Fruit fly (Drosophila melanogaster) S2 (cell line): ENCODE measurements around the gene ND-24.

Source experiments
- CG8478 ChIP-seq: fragments of >200 bp; optimal IDR thresholded peaks from 2 replicates; lab custom pipeline; 2018
- CTCF ChIP-seq, 2 experiments: fragments of >200 bp; optimal IDR thresholded peaks; 2 replicates each; lab custom pipeline; 2018

Gene ND-24

DNA sequence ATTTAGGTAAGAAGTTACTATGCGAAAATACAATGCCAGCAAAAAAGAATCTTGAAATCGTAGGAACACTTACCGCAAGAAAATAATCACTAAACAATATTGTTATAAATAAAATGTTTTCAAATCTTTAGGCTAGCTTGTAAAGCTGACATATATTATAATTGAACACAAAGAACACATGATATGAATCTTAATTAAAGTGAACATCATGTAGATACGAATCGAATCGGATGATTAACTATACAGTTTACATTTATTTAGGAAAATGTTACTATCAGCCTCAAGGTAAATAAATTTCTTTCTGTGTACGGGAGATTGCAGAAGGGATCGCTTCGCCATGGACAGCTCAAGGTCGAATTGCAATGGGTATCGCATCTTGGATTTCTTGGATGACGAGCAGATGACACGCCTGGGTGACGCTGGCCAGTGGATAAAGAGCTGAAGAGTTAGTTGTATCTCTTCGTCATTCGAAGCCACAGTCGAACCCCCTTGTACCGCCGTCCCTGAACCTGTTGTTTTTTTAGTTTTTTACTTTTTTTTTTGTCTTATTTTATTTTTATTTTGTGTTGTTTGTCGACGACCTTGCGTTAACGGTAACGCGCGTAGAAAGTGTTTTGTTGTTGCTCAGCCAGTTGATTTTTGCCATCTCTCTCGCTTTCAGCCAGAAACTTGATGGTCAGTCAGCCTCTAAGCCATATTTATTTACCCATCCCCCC lies 46.2 kb downstream of the ND-24 start:
- TF ChIP-seq CG8478 (lab: Kevin White, UChicago): no peak
- no peak for TF ChIP-seq CTCF (optimal IDR thresholded peaks at IDR 0.05; lab: Kevin White, UChicago)

DNA sequence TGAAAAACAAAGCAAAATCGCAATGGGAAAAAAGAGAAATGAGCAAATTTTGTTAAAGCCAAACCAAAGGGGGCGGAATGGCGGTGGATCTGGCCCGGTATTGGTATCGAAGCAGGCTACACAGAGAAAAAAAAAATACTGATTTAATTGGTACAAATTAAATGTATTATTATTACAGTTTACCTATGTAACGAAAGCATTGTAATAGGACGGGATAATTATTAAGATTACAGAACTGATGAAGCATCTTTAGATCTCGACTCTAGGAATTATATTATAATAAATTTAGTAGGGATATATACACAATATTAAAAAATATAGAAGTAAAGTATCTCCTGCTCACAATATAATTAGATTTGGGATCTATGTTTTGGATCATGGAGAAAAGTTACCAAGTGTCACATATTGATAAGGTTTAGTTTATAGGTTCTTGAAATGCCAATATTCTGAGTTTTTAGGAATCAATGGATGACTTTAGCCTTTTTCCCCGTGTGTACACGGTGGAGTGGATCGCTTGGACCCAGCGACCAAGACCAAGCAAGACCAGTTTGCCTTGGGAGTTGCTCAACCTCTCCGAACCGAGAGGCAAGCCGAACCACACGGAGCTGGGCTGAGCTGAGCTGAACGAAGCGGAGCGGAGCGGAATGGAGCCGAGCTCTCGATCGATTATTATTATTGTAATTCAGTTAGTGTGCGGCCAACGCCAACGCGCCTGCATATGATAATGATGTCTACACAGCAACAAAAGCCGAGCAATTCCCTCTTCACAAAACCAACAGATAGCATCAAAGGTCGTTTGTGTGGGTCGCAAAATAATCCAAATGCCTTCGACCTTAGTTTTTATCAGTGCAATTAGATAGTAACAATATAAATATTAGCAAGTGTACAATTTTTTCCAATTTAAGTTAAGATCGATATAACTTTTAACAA lies 48.0 kb downstream of the ND-24 start:
- TF ChIP-seq CG8478 (lab: Kevin White, UChicago) (no peak), CTCF (optimal IDR thresholded peaks at IDR 0.05; lab: Kevin White, UChicago) (no peak)

DNA sequence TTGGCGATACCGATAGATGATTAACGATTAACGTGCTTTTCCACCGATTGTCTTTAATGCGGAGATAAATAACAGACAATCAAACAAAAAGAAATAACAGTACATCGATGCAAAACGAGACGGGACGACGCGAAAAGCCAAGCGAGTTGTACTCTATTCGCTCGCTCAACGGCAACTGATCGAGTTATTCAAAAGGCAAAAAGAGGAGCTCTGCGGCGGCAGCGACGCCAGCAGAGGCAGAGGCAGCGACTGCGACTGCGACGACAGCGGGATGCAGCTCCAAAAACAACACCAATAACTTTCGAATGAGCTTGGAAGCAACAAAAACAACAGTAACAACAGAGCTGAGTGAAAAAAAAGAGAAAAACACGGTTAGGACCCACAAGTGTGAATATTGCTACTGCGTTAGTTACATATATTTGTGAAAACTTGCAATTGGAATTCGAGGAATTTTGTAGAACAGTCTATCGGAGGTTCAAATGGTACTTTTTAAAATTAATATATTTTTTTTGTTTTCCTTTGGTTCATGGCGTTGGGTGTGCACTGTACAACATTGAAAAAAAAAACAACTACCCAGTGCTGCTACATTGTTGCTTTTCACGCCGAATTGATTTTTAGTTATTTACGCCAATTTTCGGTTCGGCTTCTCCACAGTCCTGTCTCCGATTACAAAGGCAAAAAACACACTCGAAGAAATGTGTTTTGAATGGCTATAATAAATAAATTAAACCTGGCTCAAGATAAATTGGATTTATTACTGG lies 51.0 kb downstream of the ND-24 start:
- no peak for TF ChIP-seq CTCF (optimal IDR thresholded peaks at IDR 0.05; lab: Kevin White, UChicago)
- TF ChIP-seq CG8478 (lab: Kevin White, UChicago): no peak
